Fruit fly (Drosophila melanogaster) whole organism, embryonic: Measurements from ENCODE around the gene lute.
A peak's percentile ranks its signal among the peaks of the same experiment; 100 is the strongest.

ENCODE experiments used
- B-H1 ChIP-seq: fragments of 200-800 bp; sonication (Bioruptor generic); IDR thresholded peaks from 3 replicates; pipeline ENCODE4 v1.3.6; 2022; ENCODE audit warnings: missing biosample characterization, missing genetic modification characterization
- CG10543 ChIP-seq: fragments of 200-800 bp; sonication (Bioruptor generic); optimal IDR thresholded peaks from 3 replicates; lab custom pipeline; 2017; ENCODE audit warnings: missing biosample characterization, mild to moderate bottlenecking, missing genetic modification characterization, moderate library complexity
- CG10565 ChIP-seq: fragments of 200-800 bp; sonication (Bioruptor generic); optimal IDR thresholded peaks from 3 replicates; lab custom pipeline; 2016; ENCODE audit warnings: missing biosample characterization, mild to moderate bottlenecking, missing genetic modification characterization
- CG12155 ChIP-seq: fragments of 200-800 bp; sonication (Bioruptor generic); optimal IDR thresholded peaks from 3 replicates; lab custom pipeline; 2016; ENCODE audit warnings: missing biosample characterization, missing genetic modification characterization
- CG12659 ChIP-seq: fragments of 200-800 bp; sonication (Bioruptor generic); optimal IDR thresholded peaks from 3 replicates; lab custom pipeline; 2017; ENCODE audit warnings: mild to moderate bottlenecking, missing biosample characterization, missing genetic modification reagents, missing genetic modification characterization
- CG12744 ChIP-seq: fragments of 200-800 bp; sonication (Bioruptor generic); optimal IDR thresholded peaks from 2 replicates; lab custom pipeline; 2016; ENCODE audit warnings: missing biosample characterization, missing genetic modification characterization
- CG13775 ChIP-seq: fragments of 200-800 bp; sonication (Bioruptor generic); optimal IDR thresholded peaks from 3 replicates; lab custom pipeline; 2017; ENCODE audit warnings: missing biosample characterization, mild to moderate bottlenecking, missing genetic modification characterization
- CG14965 ChIP-seq: fragments of 200-800 bp; sonication (Bioruptor generic); optimal IDR thresholded peaks from 2 replicates; lab custom pipeline; 2016; ENCODE audit warnings: missing biosample characterization, missing genetic modification characterization, borderline replicate concordance
- CG15073 ChIP-seq: fragments of 200-800 bp; sonication (Bioruptor generic); optimal IDR thresholded peaks from 2 replicates; lab custom pipeline; 2016; ENCODE audit warnings: missing biosample characterization, missing genetic modification characterization
- CG15514 ChIP-seq: fragments of 200-800 bp; sonication (Bioruptor generic); optimal IDR thresholded peaks from 3 replicates; lab custom pipeline; 2017; ENCODE audit warnings: missing biosample characterization, missing genetic modification characterization, mild to moderate bottlenecking, moderate library complexity, missing genetic modification reagents
- CG1603 ChIP-seq: fragments of 200-800 bp; sonication (Bioruptor generic); optimal IDR thresholded peaks from 2 replicates; lab custom pipeline; 2019; ENCODE audit warnings: missing biosample characterization, mild to moderate bottlenecking, missing genetic modification characterization, moderate library complexity
- CG17328 ChIP-seq: fragments of 200-800 bp; sonication (Bioruptor generic); IDR thresholded peaks from 2 replicates; pipeline ENCODE4 v1.3.6; 2022; ENCODE audit warnings: missing biosample characterization, missing genetic modification characterization
- CG17802 ChIP-seq: fragments of 200-800 bp; sonication (Bioruptor generic); optimal IDR thresholded peaks from 2 replicates; lab custom pipeline; 2018; ENCODE audit warnings: missing biosample characterization, mild to moderate bottlenecking, missing genetic modification characterization, moderate library complexity
- CG18011 ChIP-seq: fragments of 200-800 bp; sonication (Bioruptor generic); optimal IDR thresholded peaks from 2 replicates; lab custom pipeline; 2017; ENCODE audit warnings: missing biosample characterization, missing genetic modification characterization, mild to moderate bottlenecking, moderate library complexity, missing genotype
- CG30431 ChIP-seq: fragments of 200-800 bp; sonication (Bioruptor generic); optimal IDR thresholded peaks from 2 replicates; lab custom pipeline; 2017; ENCODE audit warnings: missing biosample characterization, missing genetic modification characterization
- CG31365 ChIP-seq: fragments of 200-800 bp; sonication (Bioruptor generic); optimal IDR thresholded peaks from 2 replicates; lab custom pipeline; 2018; ENCODE audit warnings: missing biosample characterization, mild to moderate bottlenecking, missing genetic modification characterization
- CG3847 ChIP-seq: fragments of 200-800 bp; sonication (Bioruptor generic); IDR thresholded peaks from 2 replicates; pipeline ENCODE4 v1.3.6; 2022; ENCODE audit warnings: missing biosample characterization, missing genetic modification characterization
- CG43689 ChIP-seq: fragments of 200-800 bp; sonication (Bioruptor generic); IDR thresholded peaks from 2 replicates; pipeline ENCODE4 v1.3.6; 2022; ENCODE audit warnings: missing biosample characterization, missing genetic modification characterization
- CG6654 ChIP-seq: fragments of 200-800 bp; sonication (Bioruptor generic); optimal IDR thresholded peaks from 2 replicates; lab custom pipeline; 2017; ENCODE audit warnings: missing biosample characterization, mild to moderate bottlenecking, missing genetic modification characterization
- CG7357 ChIP-seq: fragments of 200-800 bp; sonication (Bioruptor generic); IDR thresholded peaks from 3 replicates; pipeline ENCODE4 v1.3.6; 2022; ENCODE audit warnings: missing biosample characterization, missing genetic modification characterization
- CG7786 ChIP-seq: fragments of 200-800 bp; sonication (Bioruptor generic); optimal IDR thresholded peaks from 2 replicates; lab custom pipeline; 2016; ENCODE audit warnings: missing biosample characterization, missing genetic modification characterization
- CG8944 ChIP-seq: fragments of 200-800 bp; sonication (Bioruptor generic); optimal IDR thresholded peaks from 3 replicates; lab custom pipeline; 2016; ENCODE audit warnings: missing biosample characterization, missing genetic modification characterization
- CG9876 ChIP-seq: fragments of 200-800 bp; sonication (Bioruptor generic); optimal IDR thresholded peaks from 2 replicates; lab custom pipeline; 2016; ENCODE audit warnings: missing biosample characterization, missing genetic modification characterization
- CTCF ChIP-seq: fragments of 200-800 bp; sonication (Bioruptor generic); optimal IDR thresholded peaks from 2 replicates; lab custom pipeline; 2017; ENCODE audit warnings: missing biosample characterization, mild to moderate bottlenecking, missing genetic modification characterization, moderate library complexity
- Dll ChIP-seq: fragments of 200-800 bp; sonication (Bioruptor generic); IDR thresholded peaks from 4 replicates; pipeline ENCODE4 v1.3.6; 2022; ENCODE audit warnings: missing biosample characterization, missing genetic modification characterization; ENCODE audit not compliant: partially characterized antibody
- E2f1 ChIP-seq: fragments of 200-800 bp; sonication (Bioruptor generic); IDR thresholded peaks from 2 replicates; pipeline ENCODE4 v1.3.6; 2022; ENCODE audit warnings: missing biosample characterization, missing genetic modification characterization
- Hr78 ChIP-seq, 2 experiments: fragments of 200-800 bp in 1 of 2; fragments of >200 bp in 1 of 2; sonication (Bioruptor generic) in 1 of 2; optimal IDR thresholded peaks; 2 replicates each; lab custom pipeline; 2017 to 2019; ENCODE audit warnings: missing biosample characterization in 2 of 2, missing genetic modification characterization in 2 of 2, mild to moderate bottlenecking in 1 of 2, moderate library complexity in 1 of 2
- Mad ChIP-seq: fragments of 200-800 bp; sonication (Bioruptor generic); optimal IDR thresholded peaks from 2 replicates; lab custom pipeline; 2016; ENCODE audit warnings: missing biosample characterization, missing genetic modification characterization
- NC2β ChIP-seq: fragments of 200-800 bp; sonication (Bioruptor generic); optimal IDR thresholded peaks from 2 replicates; lab custom pipeline; 2016; ENCODE audit warnings: missing biosample characterization, missing genetic modification characterization
- Scr ChIP-seq: fragments of 200-800 bp; sonication (Bioruptor generic); IDR thresholded peaks from 2 replicates; pipeline ENCODE4 v1.3.6; 2022; ENCODE audit warnings: missing biosample characterization, missing genetic modification characterization; ENCODE audit not compliant: partially characterized antibody
- Sry-β ChIP-seq: fragments of 200-800 bp; sonication (Bioruptor generic); optimal IDR thresholded peaks from 2 replicates; lab custom pipeline; 2018; ENCODE audit warnings: missing biosample characterization, mild to moderate bottlenecking, missing genetic modification characterization, moderate library complexity
- ab ChIP-seq: fragments of 200-800 bp; sonication (Bioruptor generic); optimal IDR thresholded peaks from 2 replicates; lab custom pipeline; 2016; ENCODE audit warnings: missing biosample characterization, missing genetic modification characterization
- ato ChIP-seq: fragments of 200-800 bp; sonication (Bioruptor generic); IDR thresholded peaks from 2 replicates; pipeline ENCODE4 v1.3.6; 2022; ENCODE audit warnings: missing biosample characterization, missing genetic modification characterization; ENCODE audit not compliant: partially characterized antibody
- br ChIP-seq: fragments of >200 bp; optimal IDR thresholded peaks from 2 replicates; lab custom pipeline; 2017
- chif ChIP-seq, 2 experiments: fragments of 200-800 bp; sonication (Bioruptor generic); optimal IDR thresholded peaks; 3 replicates each; lab custom pipeline; 2016; ENCODE audit warnings: missing biosample characterization in 2 of 2, missing genetic modification characterization in 2 of 2
- crol ChIP-seq: fragments of 200-800 bp; sonication (Bioruptor generic); IDR thresholded peaks from 2 replicates; pipeline ENCODE4 v1.3.6; 2022; ENCODE audit warnings: missing biosample characterization, missing genetic modification characterization
- danr ChIP-seq: fragments of 200-800 bp; sonication (Bioruptor generic); IDR thresholded peaks from 2 replicates; pipeline ENCODE4 v1.3.6; 2022; ENCODE audit warnings: missing biosample characterization, missing genetic modification characterization
- dimm ChIP-seq: fragments of 200-800 bp; sonication (Bioruptor generic); IDR thresholded peaks from 2 replicates; pipeline ENCODE4 v1.3.6; 2022; ENCODE audit warnings: missing biosample characterization, missing genetic modification characterization
- ems ChIP-seq: fragments of 200-800 bp; sonication (Bioruptor generic); optimal IDR thresholded peaks from 3 replicates; lab custom pipeline; 2016; ENCODE audit warnings: missing biosample characterization, missing genetic modification characterization
- eve ChIP-seq, 2 experiments: fragments of >200 bp; optimal IDR thresholded peaks; 2 replicates each; lab custom pipeline; 2017; ENCODE audit warnings: missing biosample characterization in 2 of 2, missing genetic modification characterization in 2 of 2
- eyg ChIP-seq: fragments of 200-800 bp; sonication (Bioruptor generic); optimal IDR thresholded peaks from 3 replicates; lab custom pipeline; 2016; ENCODE audit warnings: missing biosample characterization, missing genetic modification characterization
- fu2 ChIP-seq: fragments of 200-800 bp; sonication (Bioruptor generic); optimal IDR thresholded peaks from 2 replicates; lab custom pipeline; 2016; ENCODE audit warnings: missing biosample characterization, missing genetic modification characterization
- nmo ChIP-seq: fragments of 200-800 bp; sonication (Bioruptor generic); optimal IDR thresholded peaks from 2 replicates; lab custom pipeline; 2018; ENCODE audit warnings: missing biosample characterization, mild to moderate bottlenecking, missing genetic modification characterization, moderate library complexity
- pita ChIP-seq: fragments of 200-800 bp; sonication (Bioruptor generic); optimal IDR thresholded peaks from 2 replicates; lab custom pipeline; 2017; ENCODE audit warnings: missing biosample characterization, mild to moderate bottlenecking, missing genetic modification characterization
- ranshi ChIP-seq: fragments of 200-800 bp; sonication (Bioruptor generic); IDR thresholded peaks from 2 replicates; pipeline ENCODE4 v1.3.6; 2022; ENCODE audit warnings: missing biosample characterization, missing genetic modification characterization
- salm ChIP-seq: fragments of 200-800 bp; sonication (Bioruptor generic); optimal IDR thresholded peaks from 2 replicates; lab custom pipeline; 2018; ENCODE audit warnings: missing biosample characterization, mild to moderate bottlenecking, missing genetic modification characterization
- sim ChIP-seq: fragments of 200-800 bp; sonication (Bioruptor generic); IDR thresholded peaks from 2 replicates; pipeline ENCODE4 v1.3.6; 2022; ENCODE audit warnings: missing biosample characterization, missing genetic modification characterization
- sob ChIP-seq: fragments of 200-800 bp; sonication (Bioruptor generic); IDR thresholded peaks from 2 replicates; pipeline ENCODE4 v1.3.6; 2022; ENCODE audit warnings: missing biosample characterization, missing genetic modification characterization
- sqz ChIP-seq: fragments of 200-800 bp; sonication (Bioruptor generic); optimal IDR thresholded peaks from 3 replicates; lab custom pipeline; 2018; ENCODE audit warnings: missing biosample characterization, mild to moderate bottlenecking, missing genetic modification characterization
- ttk ChIP-seq: fragments of 200-800 bp; sonication (Bioruptor generic); IDR thresholded peaks from 2 replicates; pipeline ENCODE4 v2.1.2; 2022; ENCODE audit warnings: missing biosample characterization, missing genetic modification characterization
- wdn ChIP-seq: fragments of 200-800 bp; sonication (Bioruptor generic); IDR thresholded peaks from 2 replicates; pipeline ENCODE4 v1.3.6; 2022; ENCODE audit warnings: missing biosample characterization, missing genetic modification characterization

Gene lute

DNA sequence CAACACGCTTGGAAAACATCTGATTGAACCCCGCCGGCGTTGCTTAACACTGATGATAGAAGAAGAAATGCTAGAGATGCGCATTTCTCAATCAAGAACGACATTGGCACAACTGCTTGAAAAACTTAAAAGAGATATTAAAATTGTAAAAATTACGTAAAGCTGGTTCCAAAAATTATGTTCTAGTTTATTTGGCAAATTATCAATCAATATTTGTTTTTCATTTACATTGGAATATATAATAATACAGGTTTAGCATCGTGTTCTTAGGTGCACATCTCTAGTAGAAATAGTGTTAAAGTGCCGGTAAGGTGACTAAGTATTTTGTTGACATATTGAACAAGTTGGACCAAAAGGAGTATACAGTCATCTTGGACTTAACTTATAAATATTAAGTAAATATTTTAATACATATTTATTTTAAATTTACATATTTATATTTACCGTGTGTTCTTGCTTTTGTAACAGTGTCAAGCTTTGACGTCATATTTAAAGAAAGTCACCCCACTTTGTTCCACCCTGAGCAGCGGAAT is 11.6 kb downstream of the lute start, which contains the start of the genes Brf and sds22 (continued):
- TF ChIP-seq CG8944 (GFP tag; lab: Kevin White, UChicago) (peak; percentile 97), sqz (peak; percentile 87), CG12155 (GFP tag; lab: Kevin White, UChicago) (peak; percentile 96), CG6654 (GFP tag; lab: Kevin White, UChicago) (peak; percentile 81), CG12744 (GFP tag; lab: Kevin White, UChicago) (peak; percentile 93), pita (GFP tag; lab: Kevin White, UChicago) (no peak), CG17328 (GFP tag; lab: Robert Waterston, UW) (peak; percentile 86), Hr78 (GFP tag; optimal IDR thresholded peaks at IDR 0.05; lab: Kevin White, UChicago) (peak in 1 of 2 experiments; percentile 77), CG43689 (GFP tag; lab: Robert Waterston, UW) (peak; percentile 78), B-H1 (peak; percentile 85), CG12659 (GFP tag; lab: Kevin White, UChicago) (peak; percentile 96), CG31365 (tag; lab: Kevin White, UChicago) (peak; percentile 76), wdn (GFP tag; lab: Robert Waterston, UW) (peak; percentile 92), Dll (peak; percentile 89), CTCF (GFP tag; lab: Kevin White, UChicago) (peak; percentile 46), CG17802 (tag; lab: Kevin White, UChicago) (peak; percentile 81), dimm (peak; percentile 77), br (lab: Kevin White, UChicago) (no peak), fu2 (GFP tag; lab: Kevin White, UChicago) (peak; percentile 96), CG13775 (GFP tag; lab: Kevin White, UChicago) (peak; percentile 96), ab (GFP tag; lab: Kevin White, UChicago) (peak; percentile 89), eve (GFP tag; optimal IDR thresholded peaks at IDR 0.05; lab: Kevin White, UChicago) (peak in 1 of 2 experiments; percentile 95), CG9876 (GFP tag; lab: Kevin White, UChicago) (peak; percentile 87), nmo (GFP tag; lab: Kevin White, UChicago) (peak; percentile 98), ems (GFP tag; lab: Kevin White, UChicago) (peak; percentile 96), Sry-β (GFP tag; lab: Kevin White, UChicago) (peak; percentile 76), chif (GFP tag; optimal IDR thresholded peaks at IDR 0.05; lab: Kevin White, UChicago) (peak; percentile 95 to 96), E2f1 (GFP tag; lab: Robert Waterston, UW) (peak; percentile 87), CG7786 (GFP tag; lab: Kevin White, UChicago) (peak; percentile 95), Mad (GFP tag; lab: Kevin White, UChicago) (peak; percentile 93), CG1603 (tag; lab: Kevin White, UChicago) (peak; percentile 93), CG10543 (GFP tag; lab: Kevin White, UChicago) (peak; percentile 97), ranshi (GFP tag; lab: Robert Waterston, UW) (peak; percentile 95), danr (GFP tag; lab: Robert Waterston, UW) (peak; percentile 87), sob (GFP tag; lab: Robert Waterston, UW) (peak; percentile 96), CG7357 (GFP tag; lab: Robert Waterston, UW) (peak; percentile 86), NC2β (GFP tag; lab: Kevin White, UChicago) (peak; percentile 95), eyg (GFP tag; lab: Kevin White, UChicago) (peak; percentile 80), CG14965 (peak; percentile 48), CG10565 (GFP tag; lab: Kevin White, UChicago) (peak; percentile 88), Scr (peak; percentile 86), CG3847 (GFP tag; lab: Robert Waterston, UW) (peak; percentile 97), ttk (peak; percentile 94), crol (GFP tag; lab: Robert Waterston, UW) (no peak; the same call in 1 of the 2 replicates), CG15073 (peak; percentile 77), sim (GFP tag; lab: Robert Waterston, UW) (peak; percentile 73), CG30431 (GFP tag; lab: Kevin White, UChicago) (peak; percentile 91), ato (GFP tag; lab: Robert Waterston, UW) (no peak), CG18011 (GFP tag; lab: Kevin White, UChicago) (peak; percentile 84), salm (tag; lab: Kevin White, UChicago) (peak; percentile 78), CG15514 (peak; percentile 87)
